Worm (Caenorhabditis elegans) whole organism, L2 larva: ENCODE results near the gene C17B7.10.
"Not testable (repeated sequence)": the region's sequence is repeated elsewhere in the genome, so short reads cannot be mapped to it uniquely, and the experiment has no call there.

Experiments
- C34F6.9 ChIP-seq: fragments of 150-350 bp; optimal IDR thresholded peaks from 2 replicates; lab custom pipeline; 2014; ENCODE audit warnings: missing biosample characterization, missing genetic modification characterization
- F13H6.1 ChIP-seq: sonication (generic microtip); optimal IDR thresholded peaks from 2 replicates; lab custom pipeline; 2016; ENCODE audit warnings: missing genetic modification characterization, missing compliant biosample characterization
- R02D3.7 ChIP-seq: fragments of 150-350 bp; optimal IDR thresholded peaks from 2 replicates; lab custom pipeline; 2014; ENCODE audit warnings: missing biosample characterization, missing genetic modification characterization
- Y55F3AM.14 ChIP-seq: fragments of 200-800 bp; sonication (Bioruptor generic); optimal IDR thresholded peaks from 2 replicates; lab custom pipeline; 2018; ENCODE audit warnings: mild to moderate bottlenecking, missing genetic modification characterization, missing compliant biosample characterization
- ZK546.5 ChIP-seq: sonication (generic microtip); optimal IDR thresholded peaks from 2 replicates; lab custom pipeline; 2017; ENCODE audit warnings: missing biosample characterization, missing genetic modification characterization
- alr-1 ChIP-seq: fragments of 150-350 bp; optimal IDR thresholded peaks from 2 replicates; lab custom pipeline; 2014; ENCODE audit warnings: missing biosample characterization, missing genetic modification characterization
- aly-2 ChIP-seq: fragments of 150-350 bp; optimal IDR thresholded peaks from 2 replicates; lab custom pipeline; 2014; ENCODE audit warnings: missing biosample characterization, missing genetic modification characterization
- ama-1 ChIP-seq: fragments of 150-350 bp; optimal IDR thresholded peaks from 2 replicates; lab custom pipeline; 2018; ENCODE audit warnings: inconsistent platforms
- blmp-1 ChIP-seq: sonication (generic microtip); optimal IDR thresholded peaks from 2 replicates; lab custom pipeline; 2017; ENCODE audit warnings: missing genetic modification characterization, mild to moderate bottlenecking, missing compliant biosample characterization, antibody characterized with exemption, moderate library complexity; ENCODE audit not compliant: insufficient read depth
- ceh-16 ChIP-seq: fragments of 150-350 bp; optimal IDR thresholded peaks from 2 replicates; lab custom pipeline; 2014; ENCODE audit warnings: missing biosample characterization, missing genetic modification characterization
- ceh-82 ChIP-seq: fragments of 150-350 bp; optimal IDR thresholded peaks from 2 replicates; lab custom pipeline; 2014; ENCODE audit warnings: missing biosample characterization, missing genetic modification characterization
- crh-2 ChIP-seq: sonication (generic microtip); optimal IDR thresholded peaks from 2 replicates; lab custom pipeline; 2017; ENCODE audit warnings: missing biosample characterization, missing genetic modification characterization
- dmd-4 ChIP-seq: sonication (generic microtip); optimal IDR thresholded peaks from 2 replicates; lab custom pipeline; 2017; ENCODE audit warnings: missing biosample characterization, missing genetic modification characterization
- egl-27 ChIP-seq: sonication (generic microtip); optimal IDR thresholded peaks from 3 replicates; lab custom pipeline; 2017; ENCODE audit warnings: missing biosample characterization, missing genetic modification reagents, missing genetic modification characterization
- elt-1 ChIP-seq: fragments of 150-350 bp; optimal IDR thresholded peaks from 2 replicates; lab custom pipeline; 2014; ENCODE audit warnings: missing biosample characterization, missing genetic modification characterization
- elt-3 ChIP-seq: sonication (generic microtip); optimal IDR thresholded peaks from 2 replicates; lab custom pipeline; 2017; ENCODE audit warnings: missing biosample characterization, missing genetic modification characterization
- gmeb-1 ChIP-seq: fragments of 150-350 bp; optimal IDR thresholded peaks from 2 replicates; lab custom pipeline; 2014; ENCODE audit warnings: missing biosample characterization, missing genetic modification characterization
- lin-11 ChIP-seq: fragments of 150-350 bp; sonication (generic microtip); optimal IDR thresholded peaks from 2 replicates; lab custom pipeline; 2014; ENCODE audit warnings: missing biosample characterization, missing genetic modification characterization, inconsistent platforms, mixed read lengths
- lsy-2 ChIP-seq, 2 experiments: fragments of 150-350 bp in 1 of 2; sonication (generic microtip) in 1 of 2; optimal IDR thresholded peaks; 2 replicates each; lab custom pipeline; 2014 to 2017; ENCODE audit warnings: missing biosample characterization in 2 of 2, missing genetic modification characterization in 2 of 2
- mab-5 ChIP-seq: fragments of 150-350 bp; optimal IDR thresholded peaks from 2 replicates; lab custom pipeline; 2014; ENCODE audit warnings: missing biosample characterization, missing genetic modification characterization
- mbf-1 ChIP-seq: sonication (generic microtip); optimal IDR thresholded peaks from 2 replicates; lab custom pipeline; 2017; ENCODE audit warnings: missing biosample characterization, missing genetic modification characterization
- nhr-129 ChIP-seq: fragments of 150-350 bp; optimal IDR thresholded peaks from 2 replicates; lab custom pipeline; 2014; ENCODE audit warnings: missing biosample characterization, missing genetic modification characterization
- nhr-21 ChIP-seq: fragments of 150-350 bp; optimal IDR thresholded peaks from 2 replicates; lab custom pipeline; 2014; ENCODE audit warnings: missing biosample characterization, missing genetic modification characterization
- nhr-237 ChIP-seq: fragments of 150-350 bp; optimal IDR thresholded peaks from 2 replicates; lab custom pipeline; 2014; ENCODE audit warnings: missing biosample characterization, missing genetic modification characterization
- nhr-25 ChIP-seq: fragments of 150-350 bp; sonication (generic microtip); optimal IDR thresholded peaks from 3 replicates; lab custom pipeline; 2014; ENCODE audit warnings: missing biosample characterization, missing genetic modification characterization
- nhr-6 ChIP-seq: fragments of 150-350 bp; optimal IDR thresholded peaks from 2 replicates; lab custom pipeline; 2014; ENCODE audit warnings: missing biosample characterization, missing genetic modification characterization
- nhr-77 ChIP-seq: fragments of 150-350 bp; optimal IDR thresholded peaks from 2 replicates; lab custom pipeline; 2014; ENCODE audit warnings: missing biosample characterization, missing genetic modification characterization
- sem-4 ChIP-seq: fragments of 150-350 bp; optimal IDR thresholded peaks from 2 replicates; lab custom pipeline; 2014; ENCODE audit warnings: missing biosample characterization, missing genetic modification reagents, missing genetic modification characterization
- skn-1 ChIP-seq: sonication (generic microtip); optimal IDR thresholded peaks from 2 replicates; lab custom pipeline; 2017; ENCODE audit warnings: missing biosample characterization, missing genetic modification characterization
- sma-3 ChIP-seq: sonication (generic microtip); optimal IDR thresholded peaks from 2 replicates; lab custom pipeline; 2016; ENCODE audit warnings: missing genetic modification reagents, missing genetic modification characterization, missing compliant biosample characterization
- sma-9 ChIP-seq, 2 experiments: fragments of 150-350 bp in 1 of 2; sonication (generic microtip) in 1 of 2; optimal IDR thresholded peaks; 2 replicates each; lab custom pipeline; 2014 to 2016; ENCODE audit warnings: missing genetic modification characterization in 2 of 2, mild to moderate bottlenecking in 1 of 2, missing biosample characterization in 1 of 2, missing compliant biosample characterization in 1 of 2, missing genetic modification reagents in 1 of 2, moderate library complexity in 1 of 2
- snpc-4 ChIP-seq: fragments of 150-350 bp; optimal IDR thresholded peaks from 2 replicates; lab custom pipeline; 2014; ENCODE audit warnings: missing biosample characterization, missing genetic modification characterization
- unc-39 ChIP-seq: fragments of 150-350 bp; optimal IDR thresholded peaks from 2 replicates; lab custom pipeline; 2014; ENCODE audit warnings: missing biosample characterization, missing genetic modification characterization
- unc-55 ChIP-seq: fragments of 150-350 bp; sonication (generic microtip); optimal IDR thresholded peaks from 3 replicates; lab custom pipeline; 2014; ENCODE audit warnings: missing biosample characterization, missing genetic modification reagents, missing genetic modification characterization
- unc-62 ChIP-seq: fragments of 150-350 bp; optimal IDR thresholded peaks from 2 replicates; lab custom pipeline; 2014; ENCODE audit warnings: missing biosample characterization, missing genetic modification reagents, missing genetic modification characterization
- zag-1 ChIP-seq: fragments of 150-350 bp; optimal IDR thresholded peaks from 2 replicates; lab custom pipeline; 2014; ENCODE audit warnings: missing biosample characterization, missing genetic modification characterization
- ztf-1 ChIP-seq: fragments of 200-800 bp; sonication (Bioruptor generic); conservative IDR thresholded peaks from 2 replicates; pipeline ENCODE4 v1.3.6; 2022; ENCODE audit warnings: missing genetic modification characterization, missing compliant biosample characterization
- ztf-11 ChIP-seq: sonication (generic microtip); optimal IDR thresholded peaks from 2 replicates; lab custom pipeline; 2017; ENCODE audit warnings: missing biosample characterization, missing genetic modification characterization

The C17B7.10 gene

DNA sequence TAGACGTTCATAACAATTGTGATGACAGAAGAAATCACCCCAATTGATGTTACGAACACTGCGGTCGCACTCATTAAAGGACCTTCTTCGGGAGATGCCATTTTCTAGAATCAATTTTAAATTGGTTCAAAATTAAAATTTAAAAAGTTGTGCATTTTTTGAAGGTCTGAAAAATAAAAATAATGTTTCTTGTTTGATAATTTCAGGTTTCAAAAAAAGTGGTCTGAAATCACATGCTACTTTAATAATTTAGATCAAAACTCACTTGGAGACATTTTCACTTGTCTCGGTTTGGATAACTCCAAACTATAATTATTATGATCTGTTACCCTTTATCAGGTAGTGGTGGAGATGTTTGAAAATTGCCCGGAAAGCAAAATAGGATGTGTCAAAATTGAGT lies 35.2 kb upstream of the C17B7.10 start, which contains the start of gene srbc-2:
srbc-2 (minus strand) TSS at position 101 of the 400 bp plus-strand sequence.
- TF ChIP-seq snpc-4, result no peak
- TF ChIP-seq lsy-2 (tag; optimal IDR thresholded peaks at IDR 0.05; lab: Kevin White, UChicago), result no peak
- no peak for TF ChIP-seq nhr-77 (tag; lab: Kevin White, UChicago)
- no peak for TF ChIP-seq ama-1 (lab: Kevin White, UChicago)
- TF ChIP-seq nhr-237 (tag; lab: Kevin White, UChicago), result no peak
- TF ChIP-seq nhr-25 (tag; lab: Kevin White, UChicago), result no peak
- TF ChIP-seq, all 48 proteins: peak for 0

DNA sequence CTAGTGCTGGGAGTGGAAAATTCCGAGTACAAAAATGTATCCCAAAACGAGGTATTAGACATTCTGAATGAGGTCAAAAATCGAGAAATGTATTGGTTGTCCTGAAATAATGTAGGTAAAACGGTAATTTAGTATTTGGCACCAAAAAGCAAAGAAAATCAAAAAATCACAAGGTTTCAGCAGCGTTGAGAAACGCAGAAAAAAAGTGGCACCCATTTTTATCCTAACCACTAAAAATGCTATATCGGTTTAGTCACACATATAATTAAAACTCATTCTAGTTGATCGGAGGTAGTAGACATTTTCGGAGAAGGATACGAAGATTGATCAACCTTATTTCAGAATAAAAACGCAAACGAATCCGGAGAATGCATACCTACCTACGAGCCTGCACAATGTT lies 30.9 kb upstream of the C17B7.10 start, which contains the start of gene srx-121:
srx-121 (minus strand) TSS at position 101 of the 400 bp plus-strand sequence.
- no peak for TF ChIP-seq zag-1 (tag; lab: Kevin White, UChicago)

DNA sequence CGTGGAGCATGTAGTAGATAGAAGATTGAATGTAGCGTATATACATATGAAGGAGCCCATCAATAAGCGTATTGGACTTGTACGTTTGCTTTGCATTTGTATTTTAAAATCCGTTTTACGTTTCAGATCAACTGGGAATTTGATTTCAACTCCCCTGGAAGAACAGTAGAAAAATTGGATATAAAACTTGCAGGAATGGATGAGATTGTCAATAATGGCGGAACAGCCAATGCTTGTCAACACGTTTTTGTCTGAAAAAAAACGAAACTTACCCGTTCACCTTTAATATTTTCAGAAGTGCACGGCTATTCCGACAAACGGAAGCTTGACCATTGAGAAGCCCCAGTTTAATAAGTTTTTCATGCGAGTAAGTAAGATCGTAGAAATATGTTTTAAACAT lies 26.0 kb upstream of the C17B7.10 start, which contains the start of gene C04E12.2:
C04E12.2 (plus strand) TSS at position 301 of the 400 bp plus-strand sequence.
- not testable (repeated sequence) for TF ChIP-seq elt-3 (tag; lab: Kevin White, UChicago); ceh-16; C34F6.9 (tag; lab: Kevin White, UChicago)

DNA sequence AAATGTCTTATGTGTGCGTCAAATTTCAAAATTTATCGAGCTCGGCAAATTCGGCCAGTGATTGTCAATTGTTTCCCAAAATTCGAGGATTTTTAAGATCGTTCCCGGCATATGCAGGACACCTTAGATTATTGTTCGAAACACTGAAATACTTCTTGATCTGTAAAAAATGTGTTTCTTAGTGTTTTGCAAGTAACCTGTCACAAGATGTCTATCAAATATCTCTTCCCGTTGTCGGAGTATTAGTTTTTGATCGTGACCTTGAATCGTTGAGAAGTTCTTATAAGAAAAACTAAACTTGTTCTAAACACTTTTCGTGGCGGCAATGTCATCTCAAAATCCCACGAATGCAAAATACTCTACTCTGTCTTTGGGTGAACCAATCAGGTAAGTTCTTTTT lies 20.7 kb upstream of the C17B7.10 start, which contains the start of gene C04E12.4:
C04E12.4 (plus strand) TSS at position 301 of the 400 bp plus-strand sequence.
- no peak for TF ChIP-seq nhr-25 (tag; lab: Kevin White, UChicago)
- no peak for TF ChIP-seq mab-5
- no peak for TF ChIP-seq crh-2 (tag; lab: Kevin White, UChicago)
- no peak for TF ChIP-seq ztf-1
- no peak for TF ChIP-seq ztf-11
- TF ChIP-seq nhr-237 (tag; lab: Kevin White, UChicago), result no peak
- TF ChIP-seq gmeb-1 (tag; lab: Kevin White, UChicago), result no peak
- TF ChIP-seq R02D3.7, result no peak
- TF ChIP-seq lsy-2 (tag; optimal IDR thresholded peaks at IDR 0.05; lab: Kevin White, UChicago), result no peak
- TF ChIP-seq zag-1 (tag; lab: Kevin White, UChicago), result no peak
- TF ChIP-seq Y55F3AM.14, result no peak
- TF ChIP-seq blmp-1 (tag; lab: Kevin White, UChicago), result no peak
- no peak for TF ChIP-seq aly-2 (tag; lab: Kevin White, UChicago)
- no peak for TF ChIP-seq unc-39 (tag; lab: Kevin White, UChicago)
- TF ChIP-seq skn-1, result no peak
- TF ChIP-seq unc-55 (GFP tag; lab: Kevin White, UChicago), result no peak
- TF ChIP-seq sma-9 (GFP tag; optimal IDR thresholded peaks at IDR 0.05; lab: Kevin White, UChicago), result no peak
- TF ChIP-seq sma-9 (tag; optimal IDR thresholded peaks at IDR 0.05; lab: Kevin White, UChicago), result no peak
- no peak for TF ChIP-seq F13H6.1
- TF ChIP-seq alr-1 (tag; lab: Kevin White, UChicago), result no peak

DNA sequence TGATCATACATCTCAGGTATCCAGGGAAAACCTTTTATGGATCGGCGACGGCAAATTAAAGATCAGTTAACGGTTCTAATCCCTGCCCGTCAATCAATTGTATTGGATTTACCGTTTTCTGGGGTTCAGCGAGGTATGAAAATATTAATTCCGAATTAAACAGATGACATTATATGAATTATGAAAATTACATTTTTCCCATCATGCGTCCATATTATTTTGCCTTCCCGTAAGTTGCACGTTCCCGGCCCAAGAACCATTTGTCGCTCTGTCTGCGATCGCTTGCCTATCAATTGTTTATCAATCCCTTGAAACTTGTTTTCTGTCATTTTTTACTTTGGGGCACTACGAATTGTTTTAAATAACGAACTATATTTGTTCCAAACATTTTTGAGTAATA lies 19.8 kb upstream of the C17B7.10 start:
- TF ChIP-seq aly-2 (tag; lab: Kevin White, UChicago) (no peak), nhr-6 (tag; lab: Kevin White, UChicago) (no peak), egl-27 (no peak), nhr-129 (tag; lab: Kevin White, UChicago) (no peak), unc-62 (GFP tag; lab: Kevin White, UChicago) (no peak), elt-1 (tag; lab: Kevin White, UChicago) (no peak), ztf-11 (no peak), sma-9 (GFP tag; optimal IDR thresholded peaks at IDR 0.05; lab: Kevin White, UChicago) (no peak), sma-9 (tag; optimal IDR thresholded peaks at IDR 0.05; lab: Kevin White, UChicago) (no peak), mbf-1 (tag; lab: Kevin White, UChicago) (no peak)

DNA sequence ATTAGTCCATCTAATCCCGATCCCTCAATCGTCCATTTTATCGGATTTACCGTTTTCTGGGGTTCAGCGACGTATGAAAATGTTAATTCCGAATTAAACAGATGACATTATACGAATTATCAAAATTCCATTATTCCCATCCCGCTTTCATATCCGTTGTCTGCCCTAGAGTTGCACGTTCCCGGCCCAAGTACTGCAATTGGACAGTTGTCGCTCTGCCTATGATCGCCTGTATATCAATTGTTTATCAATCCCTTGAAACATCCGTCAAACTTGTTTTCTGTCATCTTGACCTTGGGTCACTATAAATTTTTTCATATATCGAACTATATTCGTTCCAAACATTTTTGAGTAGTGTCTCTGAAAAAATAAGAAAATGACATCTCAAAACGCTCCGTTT lies 16.5 kb upstream of the C17B7.10 start, which contains the start of gene C04E12.5:
C04E12.5 (plus strand) TSS at position 301 of the 400 bp plus-strand sequence.
- TF ChIP-seq nhr-77 (tag; lab: Kevin White, UChicago) (no peak), sem-4 (tag; lab: Kevin White, UChicago) (no peak), sma-9 (GFP tag; optimal IDR thresholded peaks at IDR 0.05; lab: Kevin White, UChicago) (no peak), sma-9 (tag; optimal IDR thresholded peaks at IDR 0.05; lab: Kevin White, UChicago) (no peak), blmp-1 (tag; lab: Kevin White, UChicago) (no peak), dmd-4 (tag; lab: Kevin White, UChicago) (no peak), nhr-237 (tag; lab: Kevin White, UChicago) (no peak), ztf-11 (no peak), ztf-1 (no peak), nhr-6 (tag; lab: Kevin White, UChicago) (no peak), ceh-82 (tag; lab: Kevin White, UChicago) (no peak), nhr-129 (tag; lab: Kevin White, UChicago) (no peak), sma-3 (no peak), nhr-21 (no peak), alr-1 (tag; lab: Kevin White, UChicago) (no peak), ZK546.5 (tag; lab: Kevin White, UChicago) (no peak), lin-11 (tag; lab: Kevin White, UChicago) (no peak)
